Worm (Caenorhabditis elegans) whole organism, L1 larva: ENCODE data around the gene glb-11.

Experiments used
- C34B4.2 ChIP-seq: sonication (generic microtip); optimal IDR thresholded peaks from 2 replicates; lab custom pipeline; 2017; ENCODE audit warnings: mild to moderate bottlenecking, missing genetic modification characterization, missing compliant biosample characterization
- lin-39 ChIP-seq: fragments of 150-350 bp; optimal IDR thresholded peaks from 2 replicates; lab custom pipeline; 2014; ENCODE audit warnings: missing biosample characterization, missing genetic modification reagents, missing genetic modification characterization
- snpc-4 ChIP-seq: fragments of 150-350 bp; optimal IDR thresholded peaks from 2 replicates; lab custom pipeline; 2014; ENCODE audit warnings: missing biosample characterization, missing genetic modification characterization
- unc-30 ChIP-seq: sonication (generic microtip); optimal IDR thresholded peaks from 2 replicates; lab custom pipeline; 2017; ENCODE audit warnings: missing biosample characterization, missing genetic modification characterization

DNA sequence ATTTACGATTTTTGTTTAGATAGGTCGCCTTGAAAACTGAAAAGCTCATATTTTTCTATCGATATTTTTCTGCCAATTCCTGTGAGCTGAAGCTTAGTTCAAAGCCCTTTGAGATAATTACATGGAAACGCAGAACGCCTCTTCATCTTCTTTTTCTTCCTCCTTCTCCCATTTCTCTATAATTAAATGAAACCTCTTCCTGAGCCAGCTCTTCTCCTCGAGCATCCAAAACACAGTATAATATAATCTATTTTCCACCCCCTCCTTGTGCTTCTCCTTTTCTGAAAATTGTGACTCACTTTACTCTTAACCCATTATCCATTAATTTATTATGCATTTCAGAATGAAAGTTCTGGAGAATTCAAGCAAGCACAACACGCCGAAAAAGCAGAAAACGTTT is 35.7 kb downstream of the glb-11 start, which contains the start of gene F37A8.5:
- TF ChIP-seq lin-39 (no peak), unc-30 (tag; lab: Kevin White, UChicago) (no peak), C34B4.2 (tag; lab: Kevin White, UChicago) (no peak), snpc-4 (tag; lab: Kevin White, UChicago) (no peak)
